Fruit fly (Drosophila melanogaster): ENCODE measurements around the gene beta-Man.

beta-Man gene

DNA sequence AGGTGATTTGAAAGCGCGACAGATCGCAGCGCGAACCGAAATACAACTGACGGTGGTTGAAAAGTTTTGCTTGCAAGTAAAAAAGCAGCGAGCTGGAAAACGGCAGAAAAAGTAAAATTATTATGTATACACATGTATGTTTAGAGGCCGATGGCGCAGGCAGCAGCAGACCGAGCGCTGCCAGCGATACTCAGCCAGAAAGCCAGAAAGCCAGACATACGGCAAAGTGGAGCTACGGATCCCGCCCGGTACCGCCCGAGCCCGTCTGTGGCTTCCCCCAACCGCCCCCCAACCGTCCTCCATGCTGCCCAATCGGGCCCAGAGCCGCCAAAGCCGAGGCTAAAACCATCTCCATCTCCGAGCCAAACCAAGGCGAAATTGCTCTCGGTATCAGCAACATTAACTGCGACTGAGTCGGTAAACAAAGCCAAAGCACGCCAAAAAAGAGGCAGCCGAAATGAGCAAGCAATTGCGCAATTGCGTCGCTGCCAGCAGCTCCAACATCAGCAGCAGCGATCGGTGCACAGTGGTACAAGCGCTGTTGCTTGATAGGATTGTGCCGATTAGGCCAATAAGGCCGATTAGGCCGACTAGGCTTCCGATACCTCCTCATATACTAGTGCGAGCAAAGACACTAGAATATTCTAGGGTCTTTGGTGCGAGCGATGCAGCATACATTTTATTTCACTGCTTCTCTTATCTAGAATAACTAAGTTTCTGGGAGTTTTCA, 18.4 kb downstream of the beta-Man start, which contains the start of gene CG14636 (continued):
- TF ChIP-seq salm (tag; optimal IDR thresholded peaks at IDR 0.05) (peak; percentile 18), bcd (GFP tag; optimal IDR thresholded peaks at IDR 0.05) (peak; percentile 71), ro (GFP tag; IDR thresholded peaks at IDR 0.05) (peak; percentile 47; the same call in 1 of the 2 replicates), Opbp (GFP tag; IDR thresholded peaks at IDR 0.05; ENCODE audit: partially characterized antibody) (no peak), Eip74EF (GFP tag; optimal IDR thresholded peaks at IDR 0.05) (peak in 1 of 2 experiments; percentile 25), pros (GFP tag; optimal IDR thresholded peaks at IDR 0.05) (peak; percentile 12), schlank (tag; optimal IDR thresholded peaks at IDR 0.05) (peak; percentile 46), CG4854 (GFP tag; optimal IDR thresholded peaks at IDR 0.05) (peak; percentile 4), unc-4 (GFP tag; IDR thresholded peaks at IDR 0.05; ENCODE audit: partially characterized antibody) (no peak), trem (tag; optimal IDR thresholded peaks at IDR 0.05) (no peak), CG7786 (GFP tag; optimal IDR thresholded peaks at IDR 0.05) (peak; percentile 66), CG10462 (GFP tag; optimal IDR thresholded peaks at IDR 0.05) (no peak), Ets97D (GFP tag; optimal IDR thresholded peaks at IDR 0.05) (peak; percentile 14), CG9797 (GFP tag; optimal IDR thresholded peaks at IDR 0.05) (no peak), exex (tag; optimal IDR thresholded peaks at IDR 0.05) (no peak), gem (tag; optimal IDR thresholded peaks at IDR 0.05) (peak; percentile 76), H15 (GFP tag; IDR thresholded peaks at IDR 0.05) (0 out of 3 replicates have a peak, but pooled peaks have one; percentile 49), CG13287 (GFP tag; IDR thresholded peaks at IDR 0.05; ENCODE audit: partially characterized antibody) (peak; percentile 52), CG31441 (GFP tag; IDR thresholded peaks at IDR 0.05) (peak; percentile 49), slp2 (GFP tag; optimal IDR thresholded peaks at IDR 0.05) (peak; percentile 74), Antp (GFP tag; optimal IDR thresholded peaks at IDR 0.05) (peak; percentile 80), psq (GFP tag; optimal IDR thresholded peaks at IDR 0.05) (no peak), CG17612 (GFP tag; IDR thresholded peaks at IDR 0.05) (peak; percentile 58), vfl (GFP tag; optimal IDR thresholded peaks at IDR 0.05) (no peak), ci (GFP tag; IDR thresholded peaks at IDR 0.05) (peak; percentile 50; the same call in 1 of the 3 replicates), CG17186 (GFP tag; optimal IDR thresholded peaks at IDR 0.05) (no peak), Hr51 (GFP tag; optimal IDR thresholded peaks at IDR 0.05) (peak in 1 of 2 experiments; percentile 86), BtbVII (GFP tag; optimal IDR thresholded peaks at IDR 0.05) (peak; percentile 72), CG32767 (GFP tag; IDR thresholded peaks at IDR 0.05) (0 out of 2 replicates have a peak, but pooled peaks have one; percentile 18), CG32772 (GFP tag; IDR thresholded peaks at IDR 0.05) (peak; percentile 71), nerfin-2 (GFP tag; IDR thresholded peaks at IDR 0.05; ENCODE audit: partially characterized antibody) (0 out of 2 replicates have a peak, but pooled peaks have one; percentile 32), Dref (GFP tag; IDR thresholded peaks at IDR 0.05) (0 out of 2 replicates have a peak, but pooled peaks have one; percentile 8), CG4424 (GFP tag; optimal IDR thresholded peaks at IDR 0.05) (peak; percentile 47), CG11456 (GFP tag; IDR thresholded peaks at IDR 0.05) (peak; percentile 72; the same call in 2 of the 3 replicates), jumu (GFP tag; optimal IDR thresholded peaks at IDR 0.05) (peak; percentile 78), CG11093 (GFP tag; IDR thresholded peaks at IDR 0.05) (peak; percentile 40; the same call in 1 of the 3 replicates), D (optimal IDR thresholded peaks at IDR 0.05) (no peak), D (GFP tag; optimal IDR thresholded peaks at IDR 0.05) (no peak), HmgZ (tag; optimal IDR thresholded peaks at IDR 0.05) (peak; percentile 79), dysf (GFP tag; IDR thresholded peaks at IDR 0.05) (peak; percentile 90), chif (GFP tag; optimal IDR thresholded peaks at IDR 0.05) (peak; percentile 34 to 67), CG7271 (tag; optimal IDR thresholded peaks at IDR 0.05) (no peak), al (GFP tag; IDR thresholded peaks at IDR 0.05) (peak; percentile 74), Nf-YA (GFP tag; IDR thresholded peaks at IDR 0.05) (peak; percentile 59; the same call in 1 of the 2 replicates), CG12071 (GFP tag; optimal IDR thresholded peaks at IDR 0.05) (peak; percentile 37), BEAF-32 (GFP tag; optimal IDR thresholded peaks at IDR 0.05) (no peak), CG15269 (tag; optimal IDR thresholded peaks at IDR 0.05) (peak; percentile 83), Lpt (GFP tag; optimal IDR thresholded peaks at IDR 0.05) (no peak), Hr39 (optimal IDR thresholded peaks at IDR 0.05) (no peak)
